Worm (Caenorhabditis elegans) whole organism, L1 larva: ENCODE measurements around the gene ZC395.5.

ENCODE experiments used
- aly-2 ChIP-seq: fragments of 150-350 bp; optimal IDR thresholded peaks from 2 replicates; lab custom pipeline; 2014; ENCODE audit warnings: missing biosample characterization, missing genetic modification characterization
- ces-1 ChIP-seq: fragments of 150-350 bp; optimal IDR thresholded peaks from 2 replicates; lab custom pipeline; 2014; ENCODE audit warnings: missing biosample characterization, missing genetic modification reagents, missing genetic modification characterization
- dpl-1 ChIP-seq, 3 experiments: fragments of 150-350 bp in 2 of 3; sonication (generic microtip) in 1 of 3; optimal IDR thresholded peaks; 2 replicates each; lab custom pipeline; 2014 to 2017; ENCODE audit warnings: missing biosample characterization in 3 of 3, missing genetic modification characterization in 3 of 3, missing genetic modification reagents in 3 of 3
- fos-1 ChIP-seq: fragments of 150-350 bp; optimal IDR thresholded peaks from 2 replicates; lab custom pipeline; 2014; ENCODE audit warnings: missing biosample characterization, missing genetic modification characterization
- lin-35 ChIP-seq, 2 experiments: fragments of 150-350 bp; optimal IDR thresholded peaks; 2 replicates each; lab custom pipeline; 2014; ENCODE audit warnings: missing biosample characterization in 2 of 2, missing genetic modification characterization in 2 of 2, missing genetic modification reagents in 2 of 2
- lir-3 ChIP-seq: sonication (generic microtip); optimal IDR thresholded peaks from 2 replicates; lab custom pipeline; 2016; ENCODE audit warnings: mild to moderate bottlenecking, missing genetic modification characterization, moderate library complexity, missing compliant biosample characterization; ENCODE audit not compliant: poor library complexity
- nhr-77 ChIP-seq: fragments of 150-350 bp; optimal IDR thresholded peaks from 2 replicates; lab custom pipeline; 2014; ENCODE audit warnings: missing biosample characterization, missing genetic modification characterization
- pqm-1 ChIP-seq: sonication (generic microtip); optimal IDR thresholded peaks from 3 replicates; lab custom pipeline; 2017; ENCODE audit warnings: missing biosample characterization, missing genetic modification characterization
- ztf-11 ChIP-seq, 2 experiments: sonication (generic microtip); optimal IDR thresholded peaks; 2 replicates each; lab custom pipeline; 2016 to 2017; ENCODE audit warnings: missing genetic modification characterization in 2 of 2, missing biosample characterization in 1 of 2, missing compliant biosample characterization in 1 of 2

ce11 chrIII:5310403-5310802 lies 42.8 kb downstream of the ZC395.5 start:
- TF ChIP-seq nhr-77 = no peak
- no peak for TF ChIP-seq lin-35 (GFP tag; optimal IDR thresholded peaks at IDR 0.05; lab: Kevin White, UChicago)
- no peak for TF ChIP-seq ces-1 (GFP tag; lab: Kevin White, UChicago)
- TF ChIP-seq pqm-1 = no peak
- TF ChIP-seq lir-3 (tag; lab: Kevin White, UChicago) = no peak
- no peak for TF ChIP-seq dpl-1 (GFP tag; optimal IDR thresholded peaks at IDR 0.05; lab: Kevin White, UChicago)
- TF ChIP-seq fos-1 (tag; lab: Kevin White, UChicago) = no peak
- no peak for TF ChIP-seq ztf-11 (tag; optimal IDR thresholded peaks at IDR 0.05; lab: Kevin White, UChicago)
- no peak for TF ChIP-seq aly-2 (tag; lab: Kevin White, UChicago)
